Worm (Caenorhabditis elegans) whole organism, L2 larva: ENCODE data around the gene F01D5.7.

Experiments used
- C34F6.9 ChIP-seq: fragments of 150-350 bp; optimal IDR thresholded peaks from 2 replicates; lab custom pipeline; 2014; ENCODE audit warnings: missing biosample characterization, missing genetic modification characterization
- F13H6.1 ChIP-seq: sonication (generic microtip); optimal IDR thresholded peaks from 2 replicates; lab custom pipeline; 2016; ENCODE audit warnings: missing genetic modification characterization, missing compliant biosample characterization
- Y55F3AM.14 ChIP-seq: fragments of 200-800 bp; sonication (Bioruptor generic); optimal IDR thresholded peaks from 2 replicates; lab custom pipeline; 2018; ENCODE audit warnings: mild to moderate bottlenecking, missing genetic modification characterization, missing compliant biosample characterization
- ZK546.5 ChIP-seq: sonication (generic microtip); optimal IDR thresholded peaks from 2 replicates; lab custom pipeline; 2017; ENCODE audit warnings: missing biosample characterization, missing genetic modification characterization
- aly-2 ChIP-seq: fragments of 150-350 bp; optimal IDR thresholded peaks from 2 replicates; lab custom pipeline; 2014; ENCODE audit warnings: missing biosample characterization, missing genetic modification characterization
- ama-1 ChIP-seq: fragments of 150-350 bp; optimal IDR thresholded peaks from 2 replicates; lab custom pipeline; 2018; ENCODE audit warnings: inconsistent platforms
- blmp-1 ChIP-seq: sonication (generic microtip); optimal IDR thresholded peaks from 2 replicates; lab custom pipeline; 2017; ENCODE audit warnings: missing genetic modification characterization, mild to moderate bottlenecking, missing compliant biosample characterization, antibody characterized with exemption, moderate library complexity; ENCODE audit not compliant: insufficient read depth
- ceh-16 ChIP-seq: fragments of 150-350 bp; optimal IDR thresholded peaks from 2 replicates; lab custom pipeline; 2014; ENCODE audit warnings: missing biosample characterization, missing genetic modification characterization
- ceh-82 ChIP-seq: fragments of 150-350 bp; optimal IDR thresholded peaks from 2 replicates; lab custom pipeline; 2014; ENCODE audit warnings: missing biosample characterization, missing genetic modification characterization
- crh-2 ChIP-seq: sonication (generic microtip); optimal IDR thresholded peaks from 2 replicates; lab custom pipeline; 2017; ENCODE audit warnings: missing biosample characterization, missing genetic modification characterization
- dmd-4 ChIP-seq: sonication (generic microtip); optimal IDR thresholded peaks from 2 replicates; lab custom pipeline; 2017; ENCODE audit warnings: missing biosample characterization, missing genetic modification characterization
- egl-27 ChIP-seq: sonication (generic microtip); optimal IDR thresholded peaks from 3 replicates; lab custom pipeline; 2017; ENCODE audit warnings: missing biosample characterization, missing genetic modification reagents, missing genetic modification characterization
- elt-1 ChIP-seq: fragments of 150-350 bp; optimal IDR thresholded peaks from 2 replicates; lab custom pipeline; 2014; ENCODE audit warnings: missing biosample characterization, missing genetic modification characterization
- elt-3 ChIP-seq: sonication (generic microtip); optimal IDR thresholded peaks from 2 replicates; lab custom pipeline; 2017; ENCODE audit warnings: missing biosample characterization, missing genetic modification characterization
- fos-1 ChIP-seq: fragments of 150-350 bp; optimal IDR thresholded peaks from 2 replicates; lab custom pipeline; 2014; ENCODE audit warnings: missing biosample characterization, missing genetic modification characterization
- lin-11 ChIP-seq: fragments of 150-350 bp; sonication (generic microtip); optimal IDR thresholded peaks from 2 replicates; lab custom pipeline; 2014; ENCODE audit warnings: missing biosample characterization, missing genetic modification characterization, inconsistent platforms, mixed read lengths
- lin-39 ChIP-seq: fragments of 150-350 bp; optimal IDR thresholded peaks from 2 replicates; lab custom pipeline; 2014; ENCODE audit warnings: missing biosample characterization, missing genetic modification reagents, missing genetic modification characterization
- lsy-2 ChIP-seq, 2 experiments: fragments of 150-350 bp in 1 of 2; sonication (generic microtip) in 1 of 2; optimal IDR thresholded peaks; 2 replicates each; lab custom pipeline; 2014 to 2017; ENCODE audit warnings: missing biosample characterization in 2 of 2, missing genetic modification characterization in 2 of 2
- mab-5 ChIP-seq: fragments of 150-350 bp; optimal IDR thresholded peaks from 2 replicates; lab custom pipeline; 2014; ENCODE audit warnings: missing biosample characterization, missing genetic modification characterization
- mbf-1 ChIP-seq: sonication (generic microtip); optimal IDR thresholded peaks from 2 replicates; lab custom pipeline; 2017; ENCODE audit warnings: missing biosample characterization, missing genetic modification characterization
- mdl-1 ChIP-seq, 2 experiments: fragments of 150-350 bp in 1 of 2; sonication (generic microtip) in 1 of 2; optimal IDR thresholded peaks; 2 replicates each; lab custom pipeline; 2017; ENCODE audit warnings: missing biosample characterization in 2 of 2, missing genetic modification characterization in 2 of 2
- nhr-10 ChIP-seq: sonication (generic microtip); optimal IDR thresholded peaks from 2 replicates; lab custom pipeline; 2017; ENCODE audit warnings: missing biosample characterization, missing genetic modification characterization
- nhr-11 ChIP-seq: fragments of 150-350 bp; optimal IDR thresholded peaks from 2 replicates; lab custom pipeline; 2014; ENCODE audit warnings: missing biosample characterization, missing genetic modification characterization
- nhr-12 ChIP-seq: fragments of 150-350 bp; optimal IDR thresholded peaks from 2 replicates; lab custom pipeline; 2014; ENCODE audit warnings: missing biosample characterization, missing genetic modification characterization
- nhr-129 ChIP-seq: fragments of 150-350 bp; optimal IDR thresholded peaks from 2 replicates; lab custom pipeline; 2014; ENCODE audit warnings: missing biosample characterization, missing genetic modification characterization
- nhr-21 ChIP-seq: fragments of 150-350 bp; optimal IDR thresholded peaks from 2 replicates; lab custom pipeline; 2014; ENCODE audit warnings: missing biosample characterization, missing genetic modification characterization
- nhr-23 ChIP-seq: fragments of 150-350 bp; optimal IDR thresholded peaks from 2 replicates; lab custom pipeline; 2014; ENCODE audit warnings: missing biosample characterization, missing genetic modification reagents, missing genetic modification characterization
- nhr-237 ChIP-seq: fragments of 150-350 bp; optimal IDR thresholded peaks from 2 replicates; lab custom pipeline; 2014; ENCODE audit warnings: missing biosample characterization, missing genetic modification characterization
- nhr-25 ChIP-seq: fragments of 150-350 bp; sonication (generic microtip); optimal IDR thresholded peaks from 3 replicates; lab custom pipeline; 2014; ENCODE audit warnings: missing biosample characterization, missing genetic modification characterization
- nhr-6 ChIP-seq: fragments of 150-350 bp; optimal IDR thresholded peaks from 2 replicates; lab custom pipeline; 2014; ENCODE audit warnings: missing biosample characterization, missing genetic modification characterization
- sem-4 ChIP-seq: fragments of 150-350 bp; optimal IDR thresholded peaks from 2 replicates; lab custom pipeline; 2014; ENCODE audit warnings: missing biosample characterization, missing genetic modification reagents, missing genetic modification characterization
- skn-1 ChIP-seq: sonication (generic microtip); optimal IDR thresholded peaks from 2 replicates; lab custom pipeline; 2017; ENCODE audit warnings: missing biosample characterization, missing genetic modification characterization
- sma-3 ChIP-seq: sonication (generic microtip); optimal IDR thresholded peaks from 2 replicates; lab custom pipeline; 2016; ENCODE audit warnings: missing genetic modification reagents, missing genetic modification characterization, missing compliant biosample characterization
- sma-9 ChIP-seq, 2 experiments: fragments of 150-350 bp in 1 of 2; sonication (generic microtip) in 1 of 2; optimal IDR thresholded peaks; 2 replicates each; lab custom pipeline; 2014 to 2016; ENCODE audit warnings: missing genetic modification characterization in 2 of 2, mild to moderate bottlenecking in 1 of 2, missing biosample characterization in 1 of 2, missing compliant biosample characterization in 1 of 2, missing genetic modification reagents in 1 of 2, moderate library complexity in 1 of 2
- snpc-4 ChIP-seq: fragments of 150-350 bp; optimal IDR thresholded peaks from 2 replicates; lab custom pipeline; 2014; ENCODE audit warnings: missing biosample characterization, missing genetic modification characterization
- unc-39 ChIP-seq: fragments of 150-350 bp; optimal IDR thresholded peaks from 2 replicates; lab custom pipeline; 2014; ENCODE audit warnings: missing biosample characterization, missing genetic modification characterization
- unc-55 ChIP-seq: fragments of 150-350 bp; sonication (generic microtip); optimal IDR thresholded peaks from 3 replicates; lab custom pipeline; 2014; ENCODE audit warnings: missing biosample characterization, missing genetic modification reagents, missing genetic modification characterization
- unc-62 ChIP-seq: fragments of 150-350 bp; optimal IDR thresholded peaks from 2 replicates; lab custom pipeline; 2014; ENCODE audit warnings: missing biosample characterization, missing genetic modification reagents, missing genetic modification characterization
- zag-1 ChIP-seq: fragments of 150-350 bp; optimal IDR thresholded peaks from 2 replicates; lab custom pipeline; 2014; ENCODE audit warnings: missing biosample characterization, missing genetic modification characterization
- ztf-1 ChIP-seq: fragments of 200-800 bp; sonication (Bioruptor generic); conservative IDR thresholded peaks from 2 replicates; pipeline ENCODE4 v1.3.6; 2022; ENCODE audit warnings: missing genetic modification characterization, missing compliant biosample characterization
- ztf-11 ChIP-seq: sonication (generic microtip); optimal IDR thresholded peaks from 2 replicates; lab custom pipeline; 2017; ENCODE audit warnings: missing biosample characterization, missing genetic modification characterization
- ztf-4 ChIP-seq: fragments of 150-350 bp; optimal IDR thresholded peaks from 2 replicates; lab custom pipeline; 2014; ENCODE audit warnings: missing biosample characterization, missing genetic modification characterization

F01D5.7 gene

ce11 chrII:14040204-14040842 lies 31.9 kb downstream of the F01D5.7 start (continued):
- peak; percentile 80 for TF ChIP-seq unc-55
- TF ChIP-seq C34F6.9 (tag; lab: Kevin White, UChicago) = peak; percentile 84
- no peak for TF ChIP-seq elt-1 (tag; lab: Kevin White, UChicago)
- peak; percentile 80 for TF ChIP-seq nhr-25 (tag; lab: Kevin White, UChicago)
- no peak for TF ChIP-seq nhr-12 (tag; lab: Kevin White, UChicago)
- no peak for TF ChIP-seq ztf-1 (GFP tag; lab: Robert Waterston, UW)
- TF ChIP-seq sma-9 (GFP tag; optimal IDR thresholded peaks at IDR 0.05; lab: Kevin White, UChicago) = peak; percentile 98
- no peak for TF ChIP-seq sma-9 (tag; optimal IDR thresholded peaks at IDR 0.05; lab: Kevin White, UChicago)
- TF ChIP-seq ceh-82 (tag; lab: Kevin White, UChicago) = peak; percentile 35
- no peak for TF ChIP-seq lin-39 (tag; lab: Kevin White, UChicago)
- peak; percentile 70 to 92 for TF ChIP-seq lsy-2 (tag; optimal IDR thresholded peaks at IDR 0.05; lab: Kevin White, UChicago)
- TF ChIP-seq aly-2 = no peak
- peak; percentile 89 for TF ChIP-seq egl-27 (tag; lab: Kevin White, UChicago)
- no peak for TF ChIP-seq nhr-237
- TF ChIP-seq mdl-1 (tag; optimal IDR thresholded peaks at IDR 0.05; lab: Kevin White, UChicago) = peak; percentile 96 to 98
- no peak for TF ChIP-seq ama-1 (lab: Kevin White, UChicago)
- peak; percentile 29 for TF ChIP-seq ZK546.5 (tag; lab: Kevin White, UChicago)
- peak; percentile 90 for TF ChIP-seq crh-2
- TF ChIP-seq nhr-21 (tag; lab: Kevin White, UChicago) = peak; percentile 93
- peak; percentile 87 for TF ChIP-seq ztf-4 (tag; lab: Kevin White, UChicago)
- TF ChIP-seq unc-39 (tag; lab: Kevin White, UChicago) = peak; percentile 44
- no peak for TF ChIP-seq ztf-11 (tag; lab: Kevin White, UChicago)
- no peak for TF ChIP-seq mbf-1 (tag; lab: Kevin White, UChicago)
- peak; percentile 60 for TF ChIP-seq blmp-1 (tag; lab: Kevin White, UChicago)

ce11 chrII:14042836-14043604 lies 34.6 kb downstream of the F01D5.7 start:
- no peak for TF ChIP-seq lin-11 (tag; lab: Kevin White, UChicago)
- TF ChIP-seq snpc-4 (tag; lab: Kevin White, UChicago) = no peak
- TF ChIP-seq nhr-23 = no peak
- no peak for TF ChIP-seq elt-1 (tag; lab: Kevin White, UChicago)
- peak; percentile 53 for TF ChIP-seq fos-1
- peak; percentile 78 for TF ChIP-seq sma-9 (GFP tag; optimal IDR thresholded peaks at IDR 0.05; lab: Kevin White, UChicago)
- no peak for TF ChIP-seq sma-9 (tag; optimal IDR thresholded peaks at IDR 0.05; lab: Kevin White, UChicago)
- TF ChIP-seq ama-1 (lab: Kevin White, UChicago) = no peak
- TF ChIP-seq nhr-21 (tag; lab: Kevin White, UChicago) = peak; percentile 16
- no peak for TF ChIP-seq Y55F3AM.14 (GFP tag; lab: Kevin White, UChicago)
- no peak for TF ChIP-seq lsy-2 (tag; optimal IDR thresholded peaks at IDR 0.05; lab: Kevin White, UChicago)
- no peak for TF ChIP-seq skn-1 (tag; lab: Kevin White, UChicago)
- no peak for TF ChIP-seq ceh-16 (tag; lab: Kevin White, UChicago)
- no peak for TF ChIP-seq sem-4
- TF ChIP-seq egl-27 (tag; lab: Kevin White, UChicago) = no peak
- peak; percentile 48 for TF ChIP-seq F13H6.1 (tag; lab: Kevin White, UChicago)
- peak; percentile 2 for TF ChIP-seq nhr-129 (tag; lab: Kevin White, UChicago)
- no peak for TF ChIP-seq elt-3 (tag; lab: Kevin White, UChicago)
- TF ChIP-seq crh-2 = peak; percentile 47

- TF ChIP-seq elt-1 (tag; lab: Kevin White, UChicago) (no peak), crh-2 (peak; percentile 80), lin-11 (tag; lab: Kevin White, UChicago) (peak; percentile 75), ceh-82 (tag; lab: Kevin White, UChicago) (no peak), mbf-1 (tag; lab: Kevin White, UChicago) (no peak), aly-2 (no peak), sma-3 (GFP tag; lab: Kevin White, UChicago) (peak; percentile 25), ztf-4 (tag; lab: Kevin White, UChicago) (peak; percentile 51), nhr-237 (no peak), C34F6.9 (tag; lab: Kevin White, UChicago) (peak; percentile 81), unc-55 (peak; percentile 32), sma-9 (GFP tag; optimal IDR thresholded peaks at IDR 0.05; lab: Kevin White, UChicago) (peak; percentile 87), sma-9 (tag; optimal IDR thresholded peaks at IDR 0.05; lab: Kevin White, UChicago) (no peak), egl-27 (tag; lab: Kevin White, UChicago) (peak; percentile 14), skn-1 (tag; lab: Kevin White, UChicago) (no peak), nhr-6 (tag; lab: Kevin White, UChicago) (peak; percentile 3), mab-5 (tag; lab: Kevin White, UChicago) (no peak), nhr-11 (tag; lab: Kevin White, UChicago) (peak; percentile 7), ZK546.5 (tag; lab: Kevin White, UChicago) (no peak), mdl-1 (tag; optimal IDR thresholded peaks at IDR 0.05; lab: Kevin White, UChicago) (peak; percentile 85 to 87), nhr-25 (tag; lab: Kevin White, UChicago) (no peak), zag-1 (tag; lab: Kevin White, UChicago) (peak; percentile 53), nhr-10 (tag; lab: Kevin White, UChicago) (no peak), dmd-4 (tag; lab: Kevin White, UChicago) (no peak), lsy-2 (tag; optimal IDR thresholded peaks at IDR 0.05; lab: Kevin White, UChicago) (peak in 1 of 2 experiments; percentile 81), snpc-4 (tag; lab: Kevin White, UChicago) (no peak), sem-4 (peak; percentile 62), unc-62 (GFP tag; lab: Kevin White, UChicago) (no peak), nhr-129 (tag; lab: Kevin White, UChicago) (peak; percentile 90), lin-39 (tag; lab: Kevin White, UChicago) (no peak), elt-3 (tag; lab: Kevin White, UChicago) (no peak)
Measured at ce11 chrII:14044199-14044598, 35.7 kb downstream of the F01D5.7 start.
